Fruit fly (Drosophila melanogaster): ENCODE data around the gene Iml1.

Iml1 gene

DNA sequence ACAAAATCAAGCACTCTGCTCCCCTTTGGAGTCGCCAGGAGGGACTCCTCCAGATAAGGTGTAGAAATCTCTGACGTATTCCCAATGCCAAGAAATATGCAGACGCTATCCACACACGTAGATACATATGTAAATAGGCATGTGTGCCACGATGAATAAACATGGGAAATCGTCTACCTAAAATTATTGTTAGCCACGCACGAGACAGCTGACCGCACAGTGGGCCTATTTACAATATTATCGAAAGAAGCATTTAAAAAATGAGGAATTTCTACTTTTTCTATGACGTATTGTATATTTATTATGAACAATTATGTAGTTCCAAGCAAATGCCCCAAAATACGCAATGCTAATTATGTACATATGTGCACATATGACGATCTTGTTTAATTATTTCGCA is 15.3 kb upstream of the Iml1 start (continued):
- TF ChIP-seq jing (GFP tag; optimal IDR thresholded peaks at IDR 0.05) (no peak), pum (GFP tag; optimal IDR thresholded peaks at IDR 0.05) (no peak), tx (GFP tag; optimal IDR thresholded peaks at IDR 0.05) (no peak), gcm2 (GFP tag; optimal IDR thresholded peaks at IDR 0.05) (no peak), CG3726 (GFP tag; IDR thresholded peaks at IDR 0.05) (no peak), CG3847 (GFP tag; IDR thresholded peaks at IDR 0.05) (no peak), otp (GFP tag; IDR thresholded peaks at IDR 0.05) (peak; percentile 67), C15 (GFP tag; IDR thresholded peaks at IDR 0.05) (no peak), CG8765 (GFP tag; IDR thresholded peaks at IDR 0.05) (no peak), pros (GFP tag; optimal IDR thresholded peaks at IDR 0.05) (no peak), CG12236 (GFP tag; optimal IDR thresholded peaks at IDR 0.05) (no peak), CG8944 (GFP tag; optimal IDR thresholded peaks at IDR 0.05) (no peak), CG11093 (GFP tag; IDR thresholded peaks at IDR 0.05) (no peak), CG14965 (GFP tag; optimal IDR thresholded peaks at IDR 0.05; ENCODE audit: borderline replicate concordance) (no peak), CG4617 (GFP tag; optimal IDR thresholded peaks at IDR 0.05; ENCODE audit: borderline replicate concordance) (no peak), Fer3 (tag; optimal IDR thresholded peaks at IDR 0.05) (peak; percentile 33), her (GFP tag; optimal IDR thresholded peaks at IDR 0.05) (no peak), CG4854 (GFP tag; optimal IDR thresholded peaks at IDR 0.05) (no peak), tap (tag; optimal IDR thresholded peaks at IDR 0.05) (no peak), CG10431 (GFP tag; optimal IDR thresholded peaks at IDR 0.05) (no peak), CG8924 (tag; optimal IDR thresholded peaks at IDR 0.05) (no peak), CG13296 (GFP tag; optimal IDR thresholded peaks at IDR 0.05) (no peak), dysf (GFP tag; IDR thresholded peaks at IDR 0.05) (peak; percentile 45; the same call in 1 of the 3 replicates), Mes4 (GFP tag; optimal IDR thresholded peaks at IDR 0.05) (no peak), chif (GFP tag; optimal IDR thresholded peaks at IDR 0.05) (peak; percentile 4 to 12), CG16779 (GFP tag; IDR thresholded peaks at IDR 0.05) (no peak), salm (tag; optimal IDR thresholded peaks at IDR 0.05) (no peak), Sin3A (optimal IDR thresholded peaks at IDR 0.05) (no peak), Hmr (GFP tag; optimal IDR thresholded peaks at IDR 0.05) (no peak), Six4 (GFP tag; optimal IDR thresholded peaks at IDR 0.05) (no peak), CG18619 (GFP tag; optimal IDR thresholded peaks at IDR 0.05) (no peak), Rx (GFP tag; IDR thresholded peaks at IDR 0.05) (no peak), Aef1 (GFP tag; IDR thresholded peaks at IDR 0.05) (no peak), dmrt11E (tag; optimal IDR thresholded peaks at IDR 0.05) (no peak), eve (GFP tag; optimal IDR thresholded peaks at IDR 0.05) (no peak), Jarid2 (GFP tag; optimal IDR thresholded peaks at IDR 0.05) (peak; percentile 3), CG7839 (tag; optimal IDR thresholded peaks at IDR 0.05) (peak; percentile 32), cato (GFP tag; optimal IDR thresholded peaks at IDR 0.05; ENCODE audit: borderline replicate concordance) (peak; percentile 33), CG12071 (GFP tag; optimal IDR thresholded peaks at IDR 0.05) (peak; percentile 9), CG11247 (GFP tag; IDR thresholded peaks at IDR 0.05) (no peak), kni (GFP tag; optimal IDR thresholded peaks at IDR 0.05) (peak; percentile 68), CG11456 (GFP tag; IDR thresholded peaks at IDR 0.05) (peak; percentile 49; the same call in 1 of the 3 replicates), chinmo (GFP tag; IDR thresholded peaks at IDR 0.05; ENCODE audit: partially characterized antibody) (no peak), dmrt99B (tag; optimal IDR thresholded peaks at IDR 0.05) (peak; percentile 39), CG15269 (tag; optimal IDR thresholded peaks at IDR 0.05) (peak; percentile 42), CG9932 (GFP tag; IDR thresholded peaks at IDR 0.05) (peak; percentile 30; the same call in 1 of the 2 replicates), CG33213 (GFP tag; optimal IDR thresholded peaks at IDR 0.05) (no peak), Asciz (GFP tag; optimal IDR thresholded peaks at IDR 0.05) (peak; percentile 9), Bteb2 (GFP tag; optimal IDR thresholded peaks at IDR 0.05) (no peak), HLH4C (GFP tag; IDR thresholded peaks at IDR 0.05; ENCODE audit: partially characterized antibody) (no peak), CG2889 (GFP tag; IDR thresholded peaks at IDR 0.05) (no peak), chm (GFP tag; IDR thresholded peaks at IDR 0.05) (no peak)

Data from whole organism, embryonic.